Fruit fly (Drosophila melanogaster) whole organism, embryonic: Measurements from ENCODE around the gene Oseg1.

Experiments
- Awh ChIP-seq: fragments of 200-800 bp; sonication (Bioruptor generic); IDR thresholded peaks from 2 replicates; pipeline ENCODE4, ENCODE4 v1.3.6; 2022; ENCODE audit warnings: missing biosample characterization, missing genetic modification characterization
- Bdp1 ChIP-seq: fragments of 200-800 bp; sonication (Bioruptor generic); optimal IDR thresholded peaks from 3 replicates; lab custom pipeline; 2016; ENCODE audit warnings: missing biosample characterization, missing genetic modification characterization
- Blimp-1 ChIP-seq: fragments of 200-800 bp; sonication (Bioruptor generic); optimal IDR thresholded peaks from 3 replicates; lab custom pipeline; 2018; ENCODE audit warnings: missing biosample characterization, missing genetic modification characterization, mild to moderate bottlenecking, moderate library complexity, missing genetic modification reagents
- BtbVII ChIP-seq: fragments of 200-800 bp; sonication (Bioruptor generic); optimal IDR thresholded peaks from 3 replicates; lab custom pipeline; 2017; ENCODE audit warnings: missing biosample characterization, mild to moderate bottlenecking, missing genetic modification characterization
- CG10209 ChIP-seq: fragments of 200-800 bp; sonication (Bioruptor generic); optimal IDR thresholded peaks from 3 replicates; lab custom pipeline; 2017; ENCODE audit warnings: missing biosample characterization, mild to moderate bottlenecking, missing genetic modification characterization, missing genetic modification reagents
- CG10654 ChIP-seq: fragments of 200-800 bp; sonication (Bioruptor generic); optimal IDR thresholded peaks from 2 replicates; lab custom pipeline; 2016; ENCODE audit warnings: missing biosample characterization, missing genetic modification characterization
- CG11723 ChIP-seq: fragments of 200-800 bp; sonication (Bioruptor generic); optimal IDR thresholded peaks from 2 replicates; lab custom pipeline; 2017; ENCODE audit warnings: missing biosample characterization, mild to moderate bottlenecking, missing genetic modification characterization
- CG12071 ChIP-seq: fragments of 200-800 bp; sonication (Bioruptor generic); optimal IDR thresholded peaks from 3 replicates; lab custom pipeline; 2018; ENCODE audit warnings: missing biosample characterization, mild to moderate bottlenecking, missing genetic modification characterization
- CG12155 ChIP-seq: fragments of 200-800 bp; sonication (Bioruptor generic); optimal IDR thresholded peaks from 3 replicates; lab custom pipeline; 2016; ENCODE audit warnings: missing biosample characterization, missing genetic modification characterization
- CG13424 ChIP-seq: fragments of 200-800 bp; sonication (Bioruptor generic); optimal IDR thresholded peaks from 2 replicates; lab custom pipeline; 2019; ENCODE audit warnings: missing biosample characterization, mild to moderate bottlenecking, missing genetic modification characterization, moderate library complexity
- CG16813 ChIP-seq: fragments of 200-800 bp; sonication (Bioruptor generic); IDR thresholded peaks from 3 replicates; pipeline ENCODE4 v1.3.6; 2022; ENCODE audit warnings: missing biosample characterization, missing genetic modification characterization; ENCODE audit not compliant: partially characterized antibody
- CG17385 ChIP-seq: fragments of 200-800 bp; sonication (Bioruptor generic); optimal IDR thresholded peaks from 3 replicates; lab custom pipeline; 2018; ENCODE audit warnings: missing biosample characterization, mild to moderate bottlenecking, missing genetic modification characterization
- CG18619 ChIP-seq: fragments of 200-800 bp; sonication (Bioruptor generic); optimal IDR thresholded peaks from 3 replicates; lab custom pipeline; 2017; ENCODE audit warnings: missing biosample characterization, mild to moderate bottlenecking, missing genetic modification characterization
- CG18764 ChIP-seq: fragments of 200-800 bp; sonication (Bioruptor generic); optimal IDR thresholded peaks from 3 replicates; lab custom pipeline; 2016; ENCODE audit warnings: missing biosample characterization, missing genetic modification characterization
- CG2116 ChIP-seq: fragments of 200-800 bp; sonication (Bioruptor generic); optimal IDR thresholded peaks from 3 replicates; lab custom pipeline; 2018; ENCODE audit warnings: missing biosample characterization, mild to moderate bottlenecking, missing genetic modification characterization
- CG2120 ChIP-seq: fragments of 200-800 bp; sonication (Bioruptor generic); optimal IDR thresholded peaks from 3 replicates; lab custom pipeline; 2016; ENCODE audit warnings: missing biosample characterization, missing genetic modification characterization
- CG2712 ChIP-seq: fragments of 200-800 bp; optimal IDR thresholded peaks from 3 replicates; lab custom pipeline; 2019; ENCODE audit warnings: missing biosample characterization, mild to moderate bottlenecking, missing genetic modification characterization, moderate library complexity
- CG4360 ChIP-seq: fragments of 200-800 bp; sonication (Bioruptor generic); IDR thresholded peaks from 2 replicates; pipeline ENCODE4 v1.3.6; 2022; ENCODE audit warnings: missing biosample characterization, missing genetic modification characterization
- CG6272 ChIP-seq: fragments of 200-800 bp; sonication (Bioruptor generic); IDR thresholded peaks from 2 replicates; pipeline ENCODE4 v1.3.6; 2022; ENCODE audit warnings: missing biosample characterization, missing genetic modification characterization
- CG8478 ChIP-seq: fragments of >200 bp; optimal IDR thresholded peaks from 2 replicates; lab custom pipeline; 2018
- CG8924 ChIP-seq: fragments of 200-800 bp; optimal IDR thresholded peaks from 3 replicates; lab custom pipeline; 2019; ENCODE audit warnings: missing biosample characterization, mild to moderate bottlenecking, missing genetic modification characterization, moderate library complexity
- CG9215 ChIP-seq: fragments of 200-800 bp; sonication (Bioruptor generic); IDR thresholded peaks from 2 replicates; pipeline ENCODE4 v1.3.6; 2022; ENCODE audit warnings: missing biosample characterization, missing genetic modification characterization
- Mrtf ChIP-seq: fragments of 200-800 bp; sonication (Bioruptor generic); IDR thresholded peaks from 3 replicates; pipeline ENCODE4 v1.3.6; 2022; ENCODE audit warnings: missing biosample characterization, missing genetic modification characterization
- PHDP ChIP-seq: fragments of 200-800 bp; sonication (Bioruptor generic); optimal IDR thresholded peaks from 3 replicates; lab custom pipeline; 2018; ENCODE audit warnings: missing biosample characterization, mild to moderate bottlenecking, missing genetic modification characterization, moderate library complexity
- Pdp1 ChIP-seq, 2 experiments: fragments of 200-800 bp; sonication (Bioruptor generic); optimal IDR thresholded peaks; 3 replicates each; lab custom pipeline; 2016; ENCODE audit warnings: missing biosample characterization in 2 of 2, missing genetic modification characterization in 2 of 2, mild to moderate bottlenecking in 1 of 2, moderate library complexity in 1 of 2
- Spps ChIP-seq: fragments of 200-800 bp; sonication (Bioruptor generic); optimal IDR thresholded peaks from 2 replicates; lab custom pipeline; 2018; ENCODE audit warnings: missing biosample characterization, mild to moderate bottlenecking, missing genetic modification characterization
- Tbp ChIP-seq: fragments of >200 bp; optimal IDR thresholded peaks from 2 replicates; lab custom pipeline; 2018; ENCODE audit warnings: missing biosample characterization, missing genetic modification characterization
- ac ChIP-seq: fragments of 200-800 bp; sonication (Bioruptor generic); optimal IDR thresholded peaks from 3 replicates; lab custom pipeline; 2017; ENCODE audit warnings: missing biosample characterization, mild to moderate bottlenecking, missing genetic modification characterization
- ato ChIP-seq: fragments of 200-800 bp; sonication (Bioruptor generic); IDR thresholded peaks from 2 replicates; pipeline ENCODE4 v1.3.6; 2022; ENCODE audit warnings: missing biosample characterization, missing genetic modification characterization; ENCODE audit not compliant: partially characterized antibody
- br ChIP-seq: fragments of >200 bp; optimal IDR thresholded peaks from 2 replicates; lab custom pipeline; 2017
- cas ChIP-seq: fragments of 200-800 bp; sonication (Bioruptor generic); IDR thresholded peaks from 2 replicates; pipeline ENCODE4 v1.3.6; 2022; ENCODE audit warnings: missing biosample characterization, missing genetic modification characterization
- chm ChIP-seq: fragments of 200-800 bp; sonication (Bioruptor generic); IDR thresholded peaks from 2 replicates; pipeline ENCODE4 v1.3.6; 2022; ENCODE audit warnings: missing biosample characterization, missing genetic modification characterization
- chn ChIP-seq: fragments of 200-800 bp; sonication (Bioruptor generic); optimal IDR thresholded peaks from 2 replicates; lab custom pipeline; 2016; ENCODE audit warnings: missing biosample characterization, missing genetic modification characterization
- crol ChIP-seq: fragments of 200-800 bp; sonication (Bioruptor generic); IDR thresholded peaks from 2 replicates; pipeline ENCODE4 v1.3.6; 2022; ENCODE audit warnings: missing biosample characterization, missing genetic modification characterization
- dati ChIP-seq: fragments of 200-800 bp; sonication (Bioruptor generic); IDR thresholded peaks from 2 replicates; pipeline ENCODE4 v1.3.6; 2022; ENCODE audit warnings: missing biosample characterization, missing genetic modification characterization
- fd96Cb ChIP-seq: fragments of 200-800 bp; sonication (Bioruptor generic); optimal IDR thresholded peaks from 2 replicates; lab custom pipeline; 2018; ENCODE audit warnings: missing biosample characterization, mild to moderate bottlenecking, missing genetic modification characterization, moderate library complexity
- fru ChIP-seq: fragments of >200 bp; optimal IDR thresholded peaks from 2 replicates; lab custom pipeline; 2017
- fu2 ChIP-seq: fragments of 200-800 bp; sonication (Bioruptor generic); optimal IDR thresholded peaks from 2 replicates; lab custom pipeline; 2016; ENCODE audit warnings: missing biosample characterization, missing genetic modification characterization
- gce ChIP-seq: fragments of 200-800 bp; sonication (Bioruptor generic); IDR thresholded peaks from 3 replicates; pipeline ENCODE4 v1.3.6; 2022; ENCODE audit warnings: missing biosample characterization, missing genetic modification characterization
- insv ChIP-seq, 2 experiments: fragments of 200-800 bp; sonication (Bioruptor generic); optimal IDR thresholded peaks; 3 replicates each; lab custom pipeline; 2016 to 2018; ENCODE audit warnings: missing biosample characterization in 2 of 2, missing genetic modification characterization in 2 of 2
- lbe ChIP-seq: fragments of 200-800 bp; sonication (Bioruptor generic); optimal IDR thresholded peaks from 2 replicates; lab custom pipeline; 2016; ENCODE audit warnings: missing biosample characterization, mild to moderate bottlenecking, missing genetic modification characterization
- lmd ChIP-seq: fragments of 200-800 bp; sonication (Bioruptor generic); IDR thresholded peaks from 2 replicates; pipeline ENCODE4 v1.3.6; 2022; ENCODE audit warnings: missing biosample characterization, missing genetic modification characterization
- luna ChIP-seq: fragments of 200-800 bp; sonication (Bioruptor generic); optimal IDR thresholded peaks from 2 replicates; lab custom pipeline; 2016; ENCODE audit warnings: missing biosample characterization, missing genetic modification characterization
- mam ChIP-seq: fragments of 200-800 bp; sonication (Bioruptor generic); optimal IDR thresholded peaks from 3 replicates; lab custom pipeline; 2016; ENCODE audit warnings: missing biosample characterization, missing genetic modification characterization
- oc ChIP-seq: fragments of 200-800 bp; sonication (Bioruptor generic); optimal IDR thresholded peaks from 2 replicates; lab custom pipeline; 2018; ENCODE audit warnings: missing biosample characterization, mild to moderate bottlenecking, missing genetic modification characterization, moderate library complexity
- row ChIP-seq: fragments of 200-800 bp; sonication (Bioruptor generic); IDR thresholded peaks from 3 replicates; pipeline ENCODE4 v1.3.6; 2022; ENCODE audit warnings: missing biosample characterization, missing genetic modification characterization
- sima ChIP-seq: fragments of 200-800 bp; sonication (Bioruptor generic); optimal IDR thresholded peaks from 2 replicates; lab custom pipeline; 2016; ENCODE audit warnings: missing biosample characterization, missing genetic modification characterization
- slbo ChIP-seq: fragments of 200-800 bp; sonication (Bioruptor generic); IDR thresholded peaks from 2 replicates; pipeline ENCODE4 v1.3.6; 2022; ENCODE audit warnings: missing biosample characterization, missing genetic modification characterization
- ttk ChIP-seq: fragments of 200-800 bp; sonication (Bioruptor generic); IDR thresholded peaks from 2 replicates; pipeline ENCODE4 v2.1.2; 2022; ENCODE audit warnings: missing biosample characterization, missing genetic modification characterization
- tx ChIP-seq: fragments of 200-800 bp; sonication (Bioruptor generic); optimal IDR thresholded peaks from 2 replicates; lab custom pipeline; 2016; ENCODE audit warnings: missing biosample characterization, missing genetic modification characterization
- yki ChIP-seq: fragments of >200 bp; optimal IDR thresholded peaks from 3 replicates; lab custom pipeline; 2018
- zfh1 ChIP-seq: fragments of 200-800 bp; sonication (Bioruptor generic); IDR thresholded peaks from 3 replicates; pipeline ENCODE4 v1.3.6; 2022; ENCODE audit warnings: missing biosample characterization, missing genetic modification characterization

The Oseg1 gene

DNA sequence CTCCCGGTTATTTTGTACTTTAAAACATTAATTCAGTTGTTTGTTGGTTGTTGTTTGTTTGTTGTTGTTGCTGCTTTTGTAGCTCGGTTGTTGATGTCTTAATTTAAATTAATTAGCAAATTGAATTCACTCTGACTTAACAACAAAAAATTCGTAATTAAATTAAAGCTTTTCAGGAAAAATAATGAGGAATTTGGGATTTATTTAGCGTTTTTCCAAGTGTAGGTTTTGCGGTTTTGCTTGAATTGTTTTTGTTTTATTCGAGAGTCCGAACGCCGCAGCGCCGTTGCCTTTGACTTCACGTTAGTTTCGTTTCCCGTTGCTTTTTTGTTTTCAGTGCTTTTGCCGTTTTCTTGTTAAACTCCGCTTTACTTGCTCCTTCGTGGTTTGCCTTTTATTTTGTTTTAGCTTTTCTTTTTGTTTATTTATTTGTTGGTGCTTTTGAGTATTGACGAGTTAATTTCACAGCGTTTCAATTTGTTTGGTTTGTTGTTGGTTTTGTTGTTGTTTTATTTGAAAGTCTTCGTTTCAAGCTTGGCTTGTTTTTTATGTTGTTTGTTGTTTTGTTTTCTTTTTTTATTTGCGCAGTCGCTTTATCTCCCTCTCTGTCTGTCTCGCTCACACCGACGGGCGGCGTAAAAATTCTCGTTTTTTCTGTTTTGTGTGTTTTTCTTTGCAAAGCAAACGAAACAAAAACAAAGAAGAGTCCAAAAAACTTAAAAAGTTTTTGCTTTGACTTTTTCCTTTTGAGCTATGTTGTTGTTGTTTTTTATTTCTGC lies 28.3 kb upstream of the Oseg1 start (continued):
- TF ChIP-seq CG4360 (no peak; the same call in 1 of the 2 replicates), CG8924 (tag; lab: Kevin White, UChicago) (no peak), chn (GFP tag; lab: Kevin White, UChicago) (no peak), CG10654 (no peak), Bdp1 (no peak), lbe (GFP tag; lab: Kevin White, UChicago) (no peak), luna (GFP tag; lab: Kevin White, UChicago) (no peak), Spps (tag; lab: Kevin White, UChicago) (no peak), crol (no peak), ac (no peak), br (lab: Kevin White, UChicago) (no peak), slbo (GFP tag; lab: Robert Waterston, UW) (peak; percentile 55; the same call in 1 of the 2 replicates), lmd (GFP tag; lab: Robert Waterston, UW) (no peak), dati (GFP tag; lab: Robert Waterston, UW) (no peak), ato (GFP tag; lab: Robert Waterston, UW) (no peak), CG16813 (GFP tag; lab: Robert Waterston, UW) (no peak), Awh (GFP tag; lab: Robert Waterston, UW) (no peak), yki (lab: Kevin White, UChicago) (no peak), CG2712 (tag; lab: Kevin White, UChicago) (peak; percentile 29), insv (GFP tag; optimal IDR thresholded peaks at IDR 0.05; lab: Kevin White, UChicago) (no peak), sima (GFP tag; lab: Kevin White, UChicago) (peak; percentile 29), CG11723 (GFP tag; lab: Kevin White, UChicago) (no peak), fu2 (GFP tag; lab: Kevin White, UChicago) (no peak), cas (GFP tag; lab: Robert Waterston, UW) (no peak), oc (no peak), Blimp-1 (GFP tag; lab: Kevin White, UChicago) (no peak), CG13424 (tag; lab: Kevin White, UChicago) (peak; percentile 25), fru (lab: Kevin White, UChicago) (no peak), PHDP (tag; lab: Kevin White, UChicago) (peak; percentile 37), CG6272 (GFP tag; lab: Robert Waterston, UW) (no peak), mam (GFP tag; lab: Kevin White, UChicago) (peak; percentile 33), zfh1 (GFP tag; lab: Robert Waterston, UW) (no peak; the same call in 2 of the 3 replicates), chm (GFP tag; lab: Robert Waterston, UW) (no peak), CG18619 (GFP tag; lab: Kevin White, UChicago) (peak; percentile 10), ttk (GFP tag; lab: Robert Waterston, UW) (no peak), Mrtf (GFP tag; lab: Robert Waterston, UW) (no peak), CG12155 (peak; percentile 31), BtbVII (GFP tag; lab: Kevin White, UChicago) (no peak), CG9215 (no peak), Pdp1 (GFP tag; optimal IDR thresholded peaks at IDR 0.05; lab: Kevin White, UChicago) (peak in 1 of 2 experiments; percentile 30), fd96Cb (tag; lab: Kevin White, UChicago) (peak; percentile 35), CG12071 (GFP tag; lab: Kevin White, UChicago) (no peak), CG18764 (GFP tag; lab: Kevin White, UChicago) (no peak), CG2120 (peak; percentile 58), CG2116 (GFP tag; lab: Kevin White, UChicago) (no peak), CG10209 (GFP tag; lab: Kevin White, UChicago) (no peak), gce (GFP tag; lab: Robert Waterston, UW) (no peak), CG17385 (GFP tag; lab: Kevin White, UChicago) (peak; percentile 24), CG8478 (no peak), row (GFP tag; lab: Robert Waterston, UW) (peak; percentile 47; the same call in 2 of the 3 replicates), Tbp (no peak), tx (no peak)
